Fruit fly (Drosophila melanogaster) whole organism, prepupa: ENCODE data around the gene HUWE1.
A peak's percentile ranks its signal among the peaks of the same experiment; 100 is the strongest.

ENCODE experiments used
- Blimp-1 ChIP-seq: fragments of 200-800 bp; sonication (Bioruptor generic); optimal IDR thresholded peaks from 3 replicates; lab custom pipeline; 2017; ENCODE audit warnings: missing biosample characterization, missing genetic modification characterization, mild to moderate bottlenecking, moderate library complexity, missing genetic modification reagents
- CG10631 ChIP-seq: fragments of 200-800 bp; sonication (Bioruptor generic); optimal IDR thresholded peaks from 2 replicates; lab custom pipeline; 2016; ENCODE audit warnings: missing biosample characterization, missing genetic modification characterization
- CG10669 ChIP-seq: fragments of 200-800 bp; sonication (Bioruptor generic); optimal IDR thresholded peaks from 3 replicates; lab custom pipeline; 2018; ENCODE audit warnings: missing biosample characterization, mild to moderate bottlenecking, missing genetic modification characterization, moderate library complexity
- CG11902 ChIP-seq: fragments of 200-800 bp; sonication (Bioruptor generic); optimal IDR thresholded peaks from 3 replicates; lab custom pipeline; 2016; ENCODE audit warnings: missing biosample characterization, missing genetic modification characterization
- CG15336 ChIP-seq: fragments of 200-800 bp; sonication (Bioruptor generic); IDR thresholded peaks from 2 replicates; pipeline ENCODE4 v1.3.6; 2022; ENCODE audit warnings: missing biosample characterization, missing genetic modification characterization
- CG1621 ChIP-seq: fragments of 200-800 bp; sonication (Bioruptor generic); optimal IDR thresholded peaks from 3 replicates; lab custom pipeline; 2018; ENCODE audit warnings: missing biosample characterization, mild to moderate bottlenecking, missing genetic modification characterization
- CG16779 ChIP-seq: fragments of 200-800 bp; sonication (Bioruptor generic); optimal IDR thresholded peaks from 3 replicates; lab custom pipeline; 2017; ENCODE audit warnings: missing biosample characterization, mild to moderate bottlenecking, missing genetic modification characterization
- CG3032 ChIP-seq: fragments of 200-800 bp; optimal IDR thresholded peaks from 2 replicates; lab custom pipeline; 2019; ENCODE audit warnings: missing biosample characterization, mild to moderate bottlenecking, missing genetic modification characterization, moderate library complexity
- CG31627 ChIP-seq: fragments of 200-800 bp; sonication (Bioruptor generic); optimal IDR thresholded peaks from 3 replicates; lab custom pipeline; 2016; ENCODE audit warnings: missing biosample characterization, missing genetic modification characterization
- CG3919 ChIP-seq: fragments of 200-800 bp; sonication (Bioruptor generic); optimal IDR thresholded peaks from 3 replicates; lab custom pipeline; 2016; ENCODE audit warnings: missing biosample characterization, missing genetic modification characterization
- CG6163 ChIP-seq: fragments of 200-800 bp; sonication (Bioruptor generic); IDR thresholded peaks from 3 replicates; pipeline ENCODE4 v1.3.6; 2022; ENCODE audit warnings: missing biosample characterization, missing genetic modification characterization
- CG6792 ChIP-seq: fragments of 200-800 bp; sonication (Bioruptor generic); optimal IDR thresholded peaks from 3 replicates; lab custom pipeline; 2016; ENCODE audit warnings: missing biosample characterization, missing genetic modification characterization
- CG6808 ChIP-seq: fragments of 200-800 bp; sonication (Bioruptor generic); optimal IDR thresholded peaks from 3 replicates; lab custom pipeline; 2017; ENCODE audit warnings: missing biosample characterization, missing genetic modification characterization, mild to moderate bottlenecking, moderate library complexity, missing genetic modification reagents
- CG6854 ChIP-seq: fragments of 200-800 bp; sonication (Bioruptor generic); optimal IDR thresholded peaks from 2 replicates; lab custom pipeline; 2017; ENCODE audit warnings: missing biosample characterization, mild to moderate bottlenecking, missing genetic modification characterization
- CG8119 ChIP-seq: fragments of 200-800 bp; sonication (Bioruptor generic); IDR thresholded peaks from 3 replicates; pipeline ENCODE4 v1.3.6; 2022; ENCODE audit warnings: missing biosample characterization, missing genetic modification characterization
- CG8319 ChIP-seq: fragments of 200-800 bp; sonication (Bioruptor generic); optimal IDR thresholded peaks from 3 replicates; lab custom pipeline; 2016; ENCODE audit warnings: missing biosample characterization, missing genetic modification characterization
- Eip75B ChIP-seq: fragments of 200-800 bp; sonication (Bioruptor generic); optimal IDR thresholded peaks from 3 replicates; lab custom pipeline; 2016; ENCODE audit warnings: missing biosample characterization, missing genetic modification characterization
- Eip78C ChIP-seq: fragments of 200-800 bp; sonication (Bioruptor generic); peaks from one replicate; lab custom pipeline; 2016; ENCODE audit warnings: missing biosample characterization, missing genetic modification characterization
- Eip93F ChIP-seq: fragments of 200-800 bp; sonication (Bioruptor generic); optimal IDR thresholded peaks from 2 replicates; lab custom pipeline; 2016; ENCODE audit warnings: missing biosample characterization, mild to moderate bottlenecking, missing genetic modification characterization
- Ets21C ChIP-seq: fragments of 200-800 bp; sonication (Bioruptor generic); optimal IDR thresholded peaks from 3 replicates; lab custom pipeline; 2016; ENCODE audit warnings: missing biosample characterization, missing genetic modification characterization
- Hr39 ChIP-seq: fragments of 200-800 bp; sonication (Bioruptor generic); optimal IDR thresholded peaks from 2 replicates; lab custom pipeline; 2016; ENCODE audit warnings: missing biosample characterization, missing genetic modification characterization
- Hr4 ChIP-seq: fragments of 200-800 bp; sonication (Bioruptor generic); optimal IDR thresholded peaks from 3 replicates; lab custom pipeline; 2016; ENCODE audit warnings: missing biosample characterization, missing genetic modification characterization
- Lpt ChIP-seq: fragments of 200-800 bp; sonication (Bioruptor generic); optimal IDR thresholded peaks from 3 replicates; lab custom pipeline; 2016; ENCODE audit warnings: missing biosample characterization, missing genetic modification characterization
- Met ChIP-seq: fragments of 200-800 bp; sonication (Bioruptor generic); optimal IDR thresholded peaks from 3 replicates; lab custom pipeline; 2016; ENCODE audit warnings: missing biosample characterization, missing genetic modification characterization
- Sox14 ChIP-seq: fragments of 200-800 bp; sonication (Bioruptor generic); optimal IDR thresholded peaks from 3 replicates; lab custom pipeline; 2016; ENCODE audit warnings: missing biosample characterization, missing genetic modification characterization
- achi ChIP-seq: fragments of 200-800 bp; sonication (Bioruptor generic); optimal IDR thresholded peaks from 3 replicates; lab custom pipeline; 2016; ENCODE audit warnings: missing biosample characterization, missing genetic modification characterization
- acj6 ChIP-seq: fragments of 200-800 bp; sonication (Bioruptor generic); optimal IDR thresholded peaks from 3 replicates; lab custom pipeline; 2016; ENCODE audit warnings: missing biosample characterization, missing genetic modification characterization
- cyc ChIP-seq: fragments of 200-800 bp; sonication (Bioruptor generic); optimal IDR thresholded peaks from 3 replicates; lab custom pipeline; 2016; ENCODE audit warnings: missing biosample characterization, missing genetic modification characterization
- dac ChIP-seq: fragments of 200-800 bp; sonication (Bioruptor generic); optimal IDR thresholded peaks from 2 replicates; lab custom pipeline; 2017; ENCODE audit warnings: missing biosample characterization, mild to moderate bottlenecking, missing genetic modification characterization
- dsx ChIP-seq: fragments of 200-800 bp; optimal IDR thresholded peaks from 3 replicates; lab custom pipeline; 2019; ENCODE audit warnings: missing biosample characterization, mild to moderate bottlenecking, missing genetic modification characterization, moderate library complexity; ENCODE audit not compliant: poor library complexity, severe bottlenecking
- eg ChIP-seq: fragments of 200-800 bp; sonication (Bioruptor generic); IDR thresholded peaks from 3 replicates; pipeline ENCODE4 v1.3.6; 2022; ENCODE audit warnings: missing biosample characterization, missing genetic modification characterization
- esn ChIP-seq: fragments of 200-800 bp; sonication (Bioruptor generic); optimal IDR thresholded peaks from 2 replicates; lab custom pipeline; 2016; ENCODE audit warnings: missing biosample characterization, mild to moderate bottlenecking, missing genetic modification characterization, moderate library complexity
- fd59A ChIP-seq: fragments of 200-800 bp; sonication (Bioruptor generic); optimal IDR thresholded peaks from 2 replicates; lab custom pipeline; 2017; ENCODE audit warnings: missing biosample characterization, mild to moderate bottlenecking, missing genetic modification characterization, missing genetic modification reagents
- fd85E ChIP-seq: fragments of 200-800 bp; sonication (Bioruptor generic); optimal IDR thresholded peaks from 3 replicates; lab custom pipeline; 2016; ENCODE audit warnings: missing biosample characterization, missing genetic modification characterization
- lz ChIP-seq: fragments of 200-800 bp; sonication (Bioruptor generic); optimal IDR thresholded peaks from 3 replicates; lab custom pipeline; 2016; ENCODE audit warnings: missing biosample characterization, missing genetic modification characterization
- net ChIP-seq: fragments of 200-800 bp; sonication (Bioruptor generic); optimal IDR thresholded peaks from 3 replicates; lab custom pipeline; 2016; ENCODE audit warnings: missing biosample characterization, missing genetic modification characterization
- salr ChIP-seq, 2 experiments: fragments of 200-800 bp; sonication (Bioruptor generic); optimal IDR thresholded peaks; 3 replicates each; lab custom pipeline; 2016 to 2018; ENCODE audit warnings: missing biosample characterization in 2 of 2, missing genetic modification characterization in 2 of 2, mild to moderate bottlenecking in 1 of 2
- ss ChIP-seq, 2 experiments: fragments of 200-800 bp; sonication (Bioruptor generic); optimal IDR thresholded peaks; 2 replicates in 1 of 2; 3 replicates in 1 of 2; lab custom pipeline; 2017 to 2018; ENCODE audit warnings: mild to moderate bottlenecking in 2 of 2, missing biosample characterization in 2 of 2, missing genetic modification characterization in 2 of 2, moderate library complexity in 1 of 2
- svp ChIP-seq: fragments of 200-800 bp; sonication (Bioruptor generic); peaks from one replicate; lab custom pipeline; 2016; ENCODE audit warnings: missing biosample characterization, missing genetic modification characterization
- vri ChIP-seq: fragments of 200-800 bp; sonication (Bioruptor generic); optimal IDR thresholded peaks from 3 replicates; lab custom pipeline; 2016; ENCODE audit warnings: missing biosample characterization, mild to moderate bottlenecking, missing genetic modification characterization

HUWE1 gene

DNA sequence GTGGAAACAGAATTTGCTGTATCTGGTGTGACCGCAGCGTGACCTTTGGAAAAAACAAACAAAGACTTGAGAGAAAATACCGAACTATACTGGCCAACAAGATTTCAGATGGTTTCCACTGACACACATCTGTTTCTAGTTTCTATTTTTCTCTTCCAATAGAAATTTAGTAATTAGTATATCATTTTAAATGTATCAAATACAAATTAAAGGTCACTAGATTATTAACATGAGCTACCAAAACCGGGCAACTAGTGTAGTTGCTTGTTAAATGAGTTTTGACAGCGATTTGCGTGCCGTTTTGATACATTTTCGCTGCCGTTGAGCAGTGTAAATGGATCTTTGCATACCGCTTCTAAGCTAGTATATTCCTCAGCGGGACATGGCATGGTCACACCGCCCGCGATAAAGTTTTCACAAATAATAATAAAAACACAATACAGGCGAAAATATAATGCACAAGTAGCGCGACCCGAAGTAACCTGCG lies 8.7 kb upstream of the HUWE1 start, which contains the start of the genes Pis and Hap40 (continued):
- TF ChIP-seq Eip75B (GFP tag; lab: Kevin White, UChicago): no peak
- no peak for TF ChIP-seq Met (GFP tag; lab: Kevin White, UChicago)
- TF ChIP-seq dsx (GFP tag; lab: Kevin White, UChicago): peak; percentile 56
- peak; percentile 47; the same call in 2 of the 3 replicates for TF ChIP-seq CG8119 (GFP tag; lab: Robert Waterston, UW)
- TF ChIP-seq salr (GFP tag; optimal IDR thresholded peaks at IDR 0.05; lab: Kevin White, UChicago): peak in 1 of 2 experiments; percentile 28
- TF ChIP-seq Eip93F (GFP tag; lab: Kevin White, UChicago): peak; percentile 15
- peak; percentile 22 for TF ChIP-seq vri (GFP tag; lab: Kevin White, UChicago)
- TF ChIP-seq CG10669 (GFP tag; lab: Kevin White, UChicago): peak; percentile 49
- TF ChIP-seq dac (GFP tag; lab: Kevin White, UChicago): peak; percentile 63
- TF ChIP-seq Hr4: peak; percentile 67
- TF ChIP-seq CG1621 (tag; lab: Kevin White, UChicago): no peak
- TF ChIP-seq Blimp-1 (GFP tag; lab: Kevin White, UChicago): no peak
- TF ChIP-seq CG31627 (GFP tag; lab: Kevin White, UChicago): peak; percentile 77
- TF ChIP-seq fd85E: no peak
- TF ChIP-seq CG6808: peak; percentile 47
- TF ChIP-seq, all 60 proteins: peak for 41

DNA sequence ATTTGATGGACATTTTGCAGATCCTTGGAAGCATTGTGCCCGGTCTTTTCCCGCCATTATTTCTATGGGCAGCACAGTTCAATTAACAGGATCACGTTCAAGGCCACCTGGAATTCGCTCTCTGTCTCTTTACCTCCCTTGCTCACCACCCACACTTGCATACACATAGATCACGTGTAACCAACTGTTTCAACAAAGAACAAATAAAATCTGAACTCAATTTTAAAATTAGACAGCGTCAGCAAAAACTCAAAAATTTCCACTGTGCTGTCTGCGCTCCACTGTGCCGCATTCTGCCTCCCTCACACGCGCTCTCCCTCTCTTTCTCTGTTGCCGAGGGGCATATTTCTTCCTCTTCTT lies 2.8 kb upstream of the HUWE1 start:
- TF ChIP-seq Eip93F (GFP tag; lab: Kevin White, UChicago) (no peak), Hr39 (GFP tag; lab: Kevin White, UChicago) (peak; percentile 44), CG11902 (GFP tag; lab: Kevin White, UChicago) (peak; percentile 3), CG6163 (GFP tag; lab: Robert Waterston, UW) (0 out of 3 replicates have a peak, but pooled peaks have one; percentile 30), CG31627 (GFP tag; lab: Kevin White, UChicago) (no peak), Eip75B (GFP tag; lab: Kevin White, UChicago) (peak; percentile 36), CG16779 (tag; lab: Kevin White, UChicago) (no peak), esn (peak; percentile 23), CG8319 (GFP tag; lab: Kevin White, UChicago) (peak; percentile 14), Eip78C (peak; percentile 53), svp (peak; percentile 72), lz (peak; percentile 6), Sox14 (peak; percentile 33), CG10631 (no peak), CG6808 (peak; percentile 98), CG6792 (peak; percentile 37), cyc (GFP tag; lab: Kevin White, UChicago) (no peak), CG1621 (tag; lab: Kevin White, UChicago) (peak; percentile 28), CG3032 (tag; lab: Kevin White, UChicago) (peak; percentile 9), vri (GFP tag; lab: Kevin White, UChicago) (no peak), fd59A (no peak), Met (GFP tag; lab: Kevin White, UChicago) (no peak), Lpt (no peak), CG15336 (GFP tag; lab: Robert Waterston, UW) (peak; percentile 38; the same call in 1 of the 2 replicates), CG3919 (GFP tag; lab: Kevin White, UChicago) (peak; percentile 35), achi (GFP tag; lab: Kevin White, UChicago) (peak; percentile 37), Ets21C (GFP tag; lab: Kevin White, UChicago) (no peak)
- TF ChIP-seq, all 60 proteins: peak for 17

DNA sequence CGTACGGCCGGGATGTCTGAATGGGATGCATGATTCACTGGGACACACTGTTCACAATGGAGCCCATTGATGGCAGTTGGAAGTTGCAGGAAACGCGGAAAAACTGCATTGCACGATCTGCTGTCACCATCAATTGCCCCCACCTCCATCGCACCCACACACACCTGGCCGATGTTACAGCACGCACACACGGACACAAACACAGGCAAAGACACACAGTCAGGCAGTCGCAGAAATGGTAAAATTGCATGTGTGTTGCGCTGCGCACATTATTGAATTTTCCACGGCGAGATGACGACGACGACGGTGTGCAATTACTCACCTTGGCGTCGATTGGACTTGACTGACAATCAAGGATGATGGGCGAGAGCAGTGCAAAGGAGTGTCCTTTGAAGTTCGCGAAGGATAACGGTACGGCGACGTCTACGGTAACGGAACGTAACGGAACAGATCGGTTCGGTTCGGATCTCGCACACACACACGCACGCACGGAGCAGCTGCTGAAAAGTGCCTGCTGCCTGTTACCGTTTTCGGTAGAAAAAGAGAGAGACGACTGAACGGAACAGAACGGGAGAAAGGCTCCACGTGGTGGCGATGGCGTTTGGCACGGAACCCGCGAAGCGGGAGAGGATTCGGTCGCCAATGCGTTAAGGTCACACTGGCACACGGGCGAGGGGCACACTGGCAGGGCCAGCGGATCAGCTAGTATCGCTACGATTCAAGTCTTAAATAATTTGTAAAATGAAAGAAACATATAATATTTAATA lies 2.3 kb upstream of the HUWE1 start, which contains the start of the genes CG9281 and CG15601:
CG9281 (minus strand) TSS at position 556 of the 767 bp plus-strand sequence.
CG15601 (plus strand) TSS at position 664 of the 767 bp plus-strand sequence.
- TF ChIP-seq Eip78C: peak; percentile 54
- peak; percentile 52 for TF ChIP-seq svp
- TF ChIP-seq CG31627 (GFP tag; lab: Kevin White, UChicago): no peak
- peak; percentile 13 for TF ChIP-seq CG1621 (tag; lab: Kevin White, UChicago)
- TF ChIP-seq acj6 (GFP tag; lab: Kevin White, UChicago): no peak
- peak; percentile 24 to 60 for TF ChIP-seq ss (GFP tag; optimal IDR thresholded peaks at IDR 0.05; lab: Kevin White, UChicago)
- TF ChIP-seq eg (GFP tag; lab: Robert Waterston, UW): peak; percentile 44; the same call in 2 of the 3 replicates
- TF ChIP-seq vri (GFP tag; lab: Kevin White, UChicago): peak; percentile 63
- TF ChIP-seq CG16779 (tag; lab: Kevin White, UChicago): no peak
- no peak for TF ChIP-seq net
- peak; percentile 55 for TF ChIP-seq CG6854
